Fruit fly (Drosophila melanogaster) whole organism, adult: ENCODE results near the gene mRF1.

Experiments used
- CG11617 ChIP-seq: fragments of 200-800 bp; sonication (Bioruptor generic); optimal IDR thresholded peaks from 2 replicates; lab custom pipeline; 2017; ENCODE audit warnings: mild to moderate bottlenecking, missing biosample characterization, missing genetic modification reagents, missing genetic modification characterization
- CG12768 ChIP-seq: fragments of 200-800 bp; sonication (Bioruptor generic); optimal IDR thresholded peaks from 2 replicates; lab custom pipeline; 2017; ENCODE audit warnings: missing biosample characterization, missing genetic modification characterization, mild to moderate bottlenecking, moderate library complexity, missing genetic modification reagents
- CG14711 ChIP-seq: fragments of 200-800 bp; sonication (Bioruptor generic); optimal IDR thresholded peaks from 2 replicates; lab custom pipeline; 2018; ENCODE audit warnings: missing biosample characterization, mild to moderate bottlenecking, missing genetic modification characterization, moderate library complexity
- CG1620 ChIP-seq: fragments of 200-800 bp; sonication (Bioruptor generic); optimal IDR thresholded peaks from 2 replicates; lab custom pipeline; 2016; ENCODE audit warnings: missing biosample characterization, missing genetic modification characterization
- CG33017 ChIP-seq: fragments of 200-800 bp; sonication (Bioruptor generic); optimal IDR thresholded peaks from 2 replicates; lab custom pipeline; 2018; ENCODE audit warnings: missing biosample characterization, mild to moderate bottlenecking, missing genetic modification characterization, moderate library complexity
- CG5204 ChIP-seq: fragments of 200-800 bp; sonication (Bioruptor generic); optimal IDR thresholded peaks from 2 replicates; lab custom pipeline; 2016; ENCODE audit warnings: missing biosample characterization, missing genetic modification characterization
- CG7045 ChIP-seq: fragments of 200-800 bp; sonication (Bioruptor generic); optimal IDR thresholded peaks from 2 replicates; lab custom pipeline; 2017; ENCODE audit warnings: missing biosample characterization, mild to moderate bottlenecking, missing genetic modification characterization
- CG7101 ChIP-seq: fragments of 200-800 bp; sonication (Bioruptor generic); optimal IDR thresholded peaks from 2 replicates; lab custom pipeline; 2018; ENCODE audit warnings: missing biosample characterization, mild to moderate bottlenecking, missing genetic modification characterization, moderate library complexity
- Clk ChIP-seq: fragments of 200-800 bp; sonication (Bioruptor generic); optimal IDR thresholded peaks from 2 replicates; lab custom pipeline; 2017; ENCODE audit warnings: missing biosample characterization, missing genetic modification characterization
- Crg-1 ChIP-seq: fragments of 200-800 bp; sonication (Bioruptor generic); optimal IDR thresholded peaks from 2 replicates; lab custom pipeline; 2016; ENCODE audit warnings: missing biosample characterization, missing genetic modification characterization
- Hr96 ChIP-seq: fragments of 200-800 bp; sonication (Bioruptor generic); optimal IDR thresholded peaks from 2 replicates; lab custom pipeline; 2016; ENCODE audit warnings: missing biosample characterization, missing genetic modification characterization
- Mnt ChIP-seq: fragments of 200-800 bp; sonication (Bioruptor generic); optimal IDR thresholded peaks from 2 replicates; lab custom pipeline; 2016; ENCODE audit warnings: missing biosample characterization, mild to moderate bottlenecking, missing genetic modification characterization
- bab1 ChIP-seq: fragments of 200-800 bp; sonication (Bioruptor generic); optimal IDR thresholded peaks from 3 replicates; lab custom pipeline; 2019; ENCODE audit warnings: missing biosample characterization, mild to moderate bottlenecking, missing genetic modification characterization, moderate library complexity
- cic ChIP-seq: fragments of 200-800 bp; sonication (Bioruptor generic); optimal IDR thresholded peaks from 2 replicates; lab custom pipeline; 2017; ENCODE audit warnings: missing biosample characterization, mild to moderate bottlenecking, missing genetic modification characterization, moderate library complexity
- cnc ChIP-seq, 2 experiments: fragments of >200 bp; optimal IDR thresholded peaks; 2 replicates each; lab custom pipeline; 2017
- kay ChIP-seq: fragments of 200-800 bp; sonication (Bioruptor generic); peaks from one replicate; lab custom pipeline; 2016; ENCODE audit warnings: missing biosample characterization, missing genetic modification characterization, borderline replicate concordance
- ovo ChIP-seq: fragments of 200-800 bp; sonication (Bioruptor generic); optimal IDR thresholded peaks from 2 replicates; lab custom pipeline; 2016; ENCODE audit warnings: missing biosample characterization, missing genetic modification characterization
- pad ChIP-seq: fragments of 200-800 bp; sonication (Bioruptor generic); optimal IDR thresholded peaks from 3 replicates; lab custom pipeline; 2017; ENCODE audit warnings: missing biosample characterization, missing genetic modification characterization, mild to moderate bottlenecking, moderate library complexity, missing genetic modification reagents
- tj ChIP-seq: fragments of 200-800 bp; sonication (Bioruptor generic); optimal IDR thresholded peaks from 3 replicates; lab custom pipeline; 2017; ENCODE audit warnings: missing biosample characterization, mild to moderate bottlenecking, missing genetic modification characterization, moderate library complexity
- toe ChIP-seq: fragments of 200-800 bp; sonication (Bioruptor generic); optimal IDR thresholded peaks from 2 replicates; lab custom pipeline; 2016; ENCODE audit warnings: missing biosample characterization, missing genetic modification characterization

mRF1 gene

DNA sequence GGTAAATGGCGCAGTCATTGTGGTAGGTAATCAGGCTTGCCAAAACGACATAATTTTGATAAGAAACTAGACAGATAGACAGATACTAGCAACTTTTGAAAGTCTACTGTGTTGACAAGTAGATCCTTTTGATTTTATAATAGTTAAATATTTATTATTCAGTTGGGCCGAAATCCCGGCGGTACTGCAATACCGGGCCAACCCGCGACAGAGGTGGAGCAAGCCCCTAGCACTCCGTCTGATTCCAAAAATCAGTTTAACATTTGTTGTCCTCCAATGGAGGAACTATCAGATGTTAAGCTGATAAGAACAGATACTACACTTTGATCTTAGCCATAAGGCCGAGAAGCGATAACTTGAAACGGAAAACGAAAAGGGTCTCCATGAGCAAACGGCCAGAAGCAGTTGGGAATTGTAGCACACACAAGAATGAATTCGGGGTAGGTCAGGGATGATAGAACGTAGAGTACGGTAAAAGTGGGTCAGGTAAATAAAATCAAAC lies 8.0 kb upstream of the mRF1 start, which contains the start of gene CG15482:
CG15482 (minus strand) TSS at position 51 of the 502 bp plus-strand sequence.
- peak; percentile 54 for TF ChIP-seq kay (GFP tag; lab: Kevin White, UChicago)

DNA sequence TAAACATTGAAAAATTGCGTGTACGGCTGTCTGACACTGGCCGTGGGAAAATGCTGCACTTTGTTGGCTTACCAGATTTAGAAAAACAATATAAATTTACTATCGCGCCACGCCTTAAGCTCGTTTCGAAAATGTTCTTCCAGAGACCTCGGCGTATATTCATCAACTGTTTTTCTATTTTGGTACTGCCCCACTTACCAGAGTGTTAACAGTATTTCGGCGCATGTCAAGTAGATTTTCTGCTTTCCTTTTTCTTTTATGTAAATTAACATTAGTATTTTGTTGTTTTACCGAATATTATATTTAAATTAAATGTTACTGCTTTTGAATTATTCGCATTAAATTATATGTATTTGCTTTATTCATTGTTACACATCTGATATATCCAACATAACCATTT lies 4.8 kb upstream of the mRF1 start, which contains the start of gene kek4:
kek4 (minus strand) TSS at position 341 of the 400 bp plus-strand sequence.
- TF ChIP-seq Crg-1 (GFP tag; lab: Kevin White, UChicago) = no peak
- no peak for TF ChIP-seq cic (GFP tag; lab: Kevin White, UChicago)
- TF ChIP-seq CG7045 (GFP tag; lab: Kevin White, UChicago) = no peak
- no peak for TF ChIP-seq pad (GFP tag; lab: Kevin White, UChicago)
- TF ChIP-seq Clk (GFP tag; lab: Kevin White, UChicago) = no peak
- TF ChIP-seq CG5204 (GFP tag; lab: Kevin White, UChicago) = no peak
- no peak for TF ChIP-seq toe (GFP tag; lab: Kevin White, UChicago)
- no peak for TF ChIP-seq Mnt
- TF ChIP-seq CG11617 (GFP tag; lab: Kevin White, UChicago) = no peak
- no peak for TF ChIP-seq cnc (optimal IDR thresholded peaks at IDR 0.05; lab: Kevin White, UChicago)
- no peak for TF ChIP-seq Hr96
- no peak for TF ChIP-seq CG12768 (GFP tag; lab: Kevin White, UChicago)
- TF ChIP-seq CG1620 (GFP tag; lab: Kevin White, UChicago) = no peak
- no peak for TF ChIP-seq CG7101 (tag; lab: Kevin White, UChicago)
- TF ChIP-seq kay (GFP tag; lab: Kevin White, UChicago) = no peak
- TF ChIP-seq CG14711 (tag; lab: Kevin White, UChicago) = no peak
- TF ChIP-seq ovo = no peak
- no peak for TF ChIP-seq CG33017 (tag; lab: Kevin White, UChicago)
- TF ChIP-seq tj (GFP tag; lab: Kevin White, UChicago) = no peak
- TF ChIP-seq bab1 (GFP tag; lab: Kevin White, UChicago) = no peak

DNA sequence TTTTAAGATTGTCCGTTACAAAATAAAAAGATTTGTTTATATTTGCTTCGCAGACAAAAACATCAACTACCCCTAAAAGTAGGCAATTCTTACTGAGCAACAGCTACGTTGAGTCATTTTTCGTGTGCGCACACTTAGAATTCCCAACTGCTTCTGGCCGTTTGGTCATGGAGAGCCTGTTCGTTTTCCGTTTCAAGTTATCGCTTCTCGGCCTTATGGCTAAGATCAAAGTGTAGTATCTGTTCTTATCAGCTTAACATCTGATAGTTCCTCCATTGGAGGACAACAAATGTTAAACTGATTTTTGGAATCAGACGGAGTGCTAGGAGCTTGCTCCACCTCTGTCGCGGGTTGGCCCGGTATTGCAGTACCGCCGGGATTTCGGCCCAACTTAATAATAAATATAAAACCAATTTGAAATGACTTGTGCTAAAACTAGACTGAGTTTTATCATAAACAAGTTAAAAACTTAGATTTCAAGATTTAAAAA lies 4.1 kb upstream of the mRF1 start:
- peak; percentile 98 for TF ChIP-seq kay (GFP tag; lab: Kevin White, UChicago)
- TF ChIP-seq bab1 (GFP tag; lab: Kevin White, UChicago) = peak; percentile 41
- TF ChIP-seq CG7101 (tag; lab: Kevin White, UChicago) = peak; percentile 49
- TF ChIP-seq cic (GFP tag; lab: Kevin White, UChicago) = peak; percentile 44
- peak; percentile 30 for TF ChIP-seq Crg-1 (GFP tag; lab: Kevin White, UChicago)
- TF ChIP-seq CG12768 (GFP tag; lab: Kevin White, UChicago) = peak; percentile 55
- TF ChIP-seq Mnt = peak; percentile 40
- TF ChIP-seq CG1620 (GFP tag; lab: Kevin White, UChicago) = peak; percentile 61
- peak; percentile 44 for TF ChIP-seq pad (GFP tag; lab: Kevin White, UChicago)
- peak; percentile 71 for TF ChIP-seq tj (GFP tag; lab: Kevin White, UChicago)

- TF ChIP-seq CG12768 (GFP tag; lab: Kevin White, UChicago) = peak; percentile 40
- TF ChIP-seq toe (GFP tag; lab: Kevin White, UChicago) = no peak
- TF ChIP-seq cnc (optimal IDR thresholded peaks at IDR 0.05; lab: Kevin White, UChicago) = no peak
- TF ChIP-seq Crg-1 (GFP tag; lab: Kevin White, UChicago) = peak; percentile 59
- TF ChIP-seq CG14711 (tag; lab: Kevin White, UChicago) = peak; percentile 95
- no peak for TF ChIP-seq cic (GFP tag; lab: Kevin White, UChicago)
- TF ChIP-seq Hr96 = peak; percentile 44
- TF ChIP-seq Clk (GFP tag; lab: Kevin White, UChicago) = peak; percentile 19
- peak; percentile 85 for TF ChIP-seq CG7101 (tag; lab: Kevin White, UChicago)
- TF ChIP-seq tj (GFP tag; lab: Kevin White, UChicago) = peak; percentile 29
- TF ChIP-seq bab1 (GFP tag; lab: Kevin White, UChicago) = peak; percentile 74
- no peak for TF ChIP-seq CG5204 (GFP tag; lab: Kevin White, UChicago)
- TF ChIP-seq CG11617 (GFP tag; lab: Kevin White, UChicago) = peak; percentile 52
- peak; percentile 81 for TF ChIP-seq CG33017 (tag; lab: Kevin White, UChicago)
- TF ChIP-seq kay (GFP tag; lab: Kevin White, UChicago) = peak; percentile 93
- TF ChIP-seq ovo = peak; percentile 30
- TF ChIP-seq pad (GFP tag; lab: Kevin White, UChicago) = peak; percentile 63
- TF ChIP-seq CG1620 (GFP tag; lab: Kevin White, UChicago) = peak; percentile 77
- TF ChIP-seq Mnt = peak; percentile 90
- TF ChIP-seq CG7045 (GFP tag; lab: Kevin White, UChicago) = peak; percentile 59
These were observed 2.5 kb downstream of the mRF1 start, which contains the start of the genes Ski6 and CG16812 for dm6 chr2L:13222225-13222648. TSS of gene Ski6 (minus strand) at chr2L:13222429. TSS of gene CG16812 (plus strand) at chr2L:13222587.

dm6 chr2L:13225225-13225840 lies 5.6 kb downstream of the mRF1 start, which contains the start of gene CG15480:
TSS of gene CG15480 (minus strand) at chr2L:13225275.
- no peak for TF ChIP-seq cnc (optimal IDR thresholded peaks at IDR 0.05; lab: Kevin White, UChicago)
- TF ChIP-seq Crg-1 (GFP tag; lab: Kevin White, UChicago) = no peak
- no peak for TF ChIP-seq CG33017 (tag; lab: Kevin White, UChicago)
- TF ChIP-seq Hr96 = no peak
- no peak for TF ChIP-seq CG14711 (tag; lab: Kevin White, UChicago)
- no peak for TF ChIP-seq toe (GFP tag; lab: Kevin White, UChicago)
- TF ChIP-seq bab1 (GFP tag; lab: Kevin White, UChicago) = no peak
- TF ChIP-seq CG12768 (GFP tag; lab: Kevin White, UChicago) = no peak
- TF ChIP-seq Clk (GFP tag; lab: Kevin White, UChicago) = no peak
- no peak for TF ChIP-seq kay (GFP tag; lab: Kevin White, UChicago)
- TF ChIP-seq pad (GFP tag; lab: Kevin White, UChicago) = no peak
- TF ChIP-seq CG1620 (GFP tag; lab: Kevin White, UChicago) = no peak
- no peak for TF ChIP-seq ovo
- no peak for TF ChIP-seq CG7045 (GFP tag; lab: Kevin White, UChicago)
- TF ChIP-seq CG7101 (tag; lab: Kevin White, UChicago) = no peak
- TF ChIP-seq tj (GFP tag; lab: Kevin White, UChicago) = no peak
- no peak for TF ChIP-seq cic (GFP tag; lab: Kevin White, UChicago)
- TF ChIP-seq CG11617 (GFP tag; lab: Kevin White, UChicago) = no peak
- no peak for TF ChIP-seq CG5204 (GFP tag; lab: Kevin White, UChicago)
